Worm (Caenorhabditis elegans): Measurements from ENCODE around the gene bbs-4.

ce11 chrIII:9600645-9601044 is 11.4 kb downstream of the bbs-4 start, which contains the start of gene F58A4.2:
- TF ChIP-seq flt-1 (GFP tag; IDR thresholded peaks at IDR 0.05) (no peak), sea-1 (GFP tag; conservative IDR thresholded peaks at IDR 0.05) (no peak), scrt-1 (GFP tag; IDR thresholded peaks at IDR 0.05) (no peak), B0310.2 (tag; optimal IDR thresholded peaks at IDR 0.05) (no peak), ama-1 (optimal IDR thresholded peaks at IDR 0.05) (no peak), tra-4 (tag; optimal IDR thresholded peaks at IDR 0.05) (no peak), aly-1 (tag; optimal IDR thresholded peaks at IDR 0.05) (no peak), hmbx-1 (tag; optimal IDR thresholded peaks at IDR 0.05) (no peak), F13C5.2 (tag; optimal IDR thresholded peaks at IDR 0.05) (no peak), tbx-11 (GFP tag; IDR thresholded peaks at IDR 0.05) (no peak), ets-7 (tag; optimal IDR thresholded peaks at IDR 0.05) (no peak), tbx-37 (GFP tag; conservative IDR thresholded peaks at IDR 0.05) (no peak), ceh-13 (GFP tag; optimal IDR thresholded peaks at IDR 0.05) (no peak), ceh-36 (tag; optimal IDR thresholded peaks at IDR 0.05) (no peak)

All from whole organism, early embryonic.